Worm (Caenorhabditis elegans) whole organism, young adult: ENCODE data around the gene K10B3.1.
A peak's percentile ranks its signal among the peaks of the same experiment; 100 is the strongest.

Source experiments
- F10E7.11 ChIP-seq: sonication (generic microtip); optimal IDR thresholded peaks from 2 replicates; lab custom pipeline; 2017; ENCODE audit warnings: mild to moderate bottlenecking, missing genetic modification characterization, moderate library complexity, missing compliant biosample characterization
- aptf-2 ChIP-seq: fragments of 200-800 bp; sonication (Bioruptor generic); conservative IDR thresholded peaks from 2 replicates; pipeline ENCODE4 v1.3.6; 2022; ENCODE audit warnings: missing genetic modification reagents, missing genetic modification characterization, missing compliant biosample characterization
- ceh-100 ChIP-seq: fragments of 200-800 bp; sonication (Bioruptor generic); IDR thresholded peaks from 2 replicates; pipeline ENCODE4 v1.3.6; 2022; ENCODE audit warnings: missing genetic modification reagents, missing genetic modification characterization, missing compliant biosample characterization
- dox-1 ChIP-seq: fragments of 200-800 bp; sonication (Bioruptor generic); IDR thresholded peaks from 2 replicates; pipeline ENCODE4 v1.3.6; 2022; ENCODE audit warnings: missing genetic modification reagents, missing genetic modification characterization, missing compliant biosample characterization
- lsy-27 ChIP-seq: sonication (generic microtip); optimal IDR thresholded peaks from 2 replicates; lab custom pipeline; 2017; ENCODE audit warnings: missing genetic modification characterization, mild to moderate bottlenecking, missing compliant biosample characterization, antibody characterized with exemption, missing genotype, borderline replicate concordance; ENCODE audit not compliant: insufficient read depth
- pha-4 ChIP-seq: fragments of 150-350 bp; sonication (generic microtip); optimal IDR thresholded peaks from 2 replicates; lab custom pipeline; 2014; ENCODE audit warnings: missing biosample characterization, missing genetic modification reagents, missing genetic modification characterization
- zfh-2 ChIP-seq: fragments of 200-800 bp; sonication (Bioruptor generic); conservative IDR thresholded peaks from 2 replicates; pipeline ENCODE4 v1.3.6; 2022; ENCODE audit warnings: missing genetic modification reagents, missing genetic modification characterization, missing compliant biosample characterization
- ztf-18 ChIP-seq: sonication (generic microtip); optimal IDR thresholded peaks from 2 replicates; lab custom pipeline; 2016; ENCODE audit warnings: missing genotype, mild to moderate bottlenecking, missing genetic modification characterization, missing compliant biosample characterization
- ztf-25 ChIP-seq: fragments of 200-800 bp; sonication (Bioruptor generic); IDR thresholded peaks from 2 replicates; pipeline ENCODE4 v1.3.6; 2022; ENCODE audit warnings: missing genetic modification reagents, missing genetic modification characterization, missing compliant biosample characterization
- ztf-3 ChIP-seq: fragments of 200-800 bp; sonication (Bioruptor generic); optimal IDR thresholded peaks from 2 replicates; lab custom pipeline; 2018; ENCODE audit warnings: mild to moderate bottlenecking, missing genetic modification characterization, missing compliant biosample characterization

DNA sequence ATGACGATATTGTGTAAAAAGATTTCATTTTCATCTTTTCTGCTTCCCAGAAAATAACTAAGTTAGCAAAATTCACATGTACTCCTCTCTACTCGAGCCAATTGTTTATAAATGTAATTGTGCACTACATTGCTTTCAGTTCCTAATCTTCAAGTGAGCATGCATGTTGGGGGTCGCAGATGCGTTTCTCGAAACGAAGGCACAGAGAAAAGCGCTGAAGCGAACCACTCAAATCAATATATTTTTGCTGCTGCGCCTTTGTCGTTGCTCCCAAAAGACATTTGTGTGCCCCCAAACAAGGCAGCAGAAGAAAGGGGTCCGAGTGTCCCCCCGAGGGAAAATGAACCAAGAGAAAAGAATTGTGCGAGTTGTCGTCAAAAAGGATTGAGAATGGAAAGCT is 9.1 kb upstream of the K10B3.1 start:
- TF ChIP-seq lsy-27 (tag; lab: Kevin White, UChicago) = no peak
- TF ChIP-seq ztf-3 = no peak
- no peak for TF ChIP-seq aptf-2 (GFP tag; lab: Robert Waterston, UW)
- TF ChIP-seq ztf-25 (GFP tag; lab: Robert Waterston, UW) = no peak
- TF ChIP-seq zfh-2 (GFP tag; lab: Robert Waterston, UW) = 0 out of 2 replicates have a peak, but pooled peaks have one; percentile 31
- no peak for TF ChIP-seq pha-4 (tag; lab: Kevin White, UChicago)
- TF ChIP-seq F10E7.11 = no peak
- TF ChIP-seq ztf-18 (tag; lab: Kevin White, UChicago) = no peak
- no peak for TF ChIP-seq ceh-100 (GFP tag; lab: Robert Waterston, UW)
- no peak for TF ChIP-seq dox-1
